Worm (Caenorhabditis elegans) whole organism, L4 larva: Measurements from ENCODE around the gene npp-24.
"Not testable (repeated sequence)": the region's sequence is repeated elsewhere in the genome, so short reads cannot be mapped to it uniquely, and the experiment has no call there.

Experiments
- D1046.2 ChIP-seq: fragments of 200-800 bp; sonication (Bioruptor generic); IDR thresholded peaks from 2 replicates; pipeline ENCODE4 v1.3.6; 2022; ENCODE audit warnings: missing genetic modification characterization, missing compliant biosample characterization
- F26F4.8 ChIP-seq: fragments of 200-800 bp; sonication (Bioruptor generic); conservative IDR thresholded peaks from 2 replicates; pipeline ENCODE4 v1.3.6; 2022; ENCODE audit warnings: missing genetic modification characterization, missing compliant biosample characterization
- F49E8.2 ChIP-seq: sonication (generic microtip); optimal IDR thresholded peaks from 2 replicates; lab custom pipeline; 2016; ENCODE audit warnings: missing compliant biosample characterization, mild to moderate bottlenecking, missing genetic modification characterization, borderline replicate concordance
- T20F7.1 ChIP-seq: fragments of 200-800 bp; sonication (Bioruptor generic); optimal IDR thresholded peaks from 2 replicates; lab custom pipeline; 2018; ENCODE audit warnings: mild to moderate bottlenecking, missing genetic modification characterization, missing compliant biosample characterization
- Y48G9A.11 ChIP-seq: fragments of 200-800 bp; sonication (Bioruptor generic); IDR thresholded peaks from 2 replicates; pipeline ENCODE4 v1.3.6; 2022; ENCODE audit warnings: missing genetic modification reagents, missing genetic modification characterization, missing compliant biosample characterization
- ZK337.2 ChIP-seq: fragments of 200-800 bp; sonication (Bioruptor generic); IDR thresholded peaks from 2 replicates; pipeline ENCODE4 v1.3.6; 2022; ENCODE audit warnings: missing genetic modification reagents, missing genetic modification characterization, missing compliant biosample characterization
- aly-2 ChIP-seq: sonication (generic microtip); optimal IDR thresholded peaks from 2 replicates; lab custom pipeline; 2018; ENCODE audit warnings: missing biosample characterization, missing genetic modification characterization
- ceh-20 ChIP-seq: fragments of 200-800 bp; sonication (Bioruptor generic); IDR thresholded peaks from 2 replicates; pipeline ENCODE4 v1.3.6; 2022; ENCODE audit warnings: missing genetic modification reagents, missing genetic modification characterization, missing compliant biosample characterization
- ceh-28 ChIP-seq: fragments of 150-350 bp; optimal IDR thresholded peaks from 2 replicates; lab custom pipeline; 2014; ENCODE audit warnings: missing biosample characterization, missing genetic modification reagents, missing genetic modification characterization
- ceh-44 ChIP-seq: fragments of 200-800 bp; sonication (Bioruptor generic); IDR thresholded peaks from 2 replicates; pipeline ENCODE4 v1.3.6; 2022; ENCODE audit warnings: missing genetic modification reagents, missing genetic modification characterization, missing compliant biosample characterization
- ceh-82 ChIP-seq: sonication (generic microtip); optimal IDR thresholded peaks from 2 replicates; lab custom pipeline; 2017; ENCODE audit warnings: missing biosample characterization, missing genetic modification characterization
- daf-16 ChIP-seq, 3 experiments: sonication (generic microtip); optimal IDR thresholded peaks; 2 replicates each; lab custom pipeline; 2016 to 2017; ENCODE audit warnings: missing genetic modification characterization in 3 of 3, missing genetic modification reagents in 3 of 3, mild to moderate bottlenecking in 2 of 3, missing compliant biosample characterization in 2 of 3, missing biosample characterization in 1 of 3, moderate library complexity in 1 of 3
- daf-19 ChIP-seq: fragments of 200-800 bp; sonication (Bioruptor generic); conservative IDR thresholded peaks from 2 replicates; pipeline ENCODE4 v1.3.6; 2022; ENCODE audit warnings: missing genetic modification characterization, missing compliant biosample characterization
- daf-8 ChIP-seq: fragments of 200-800 bp; sonication (Bioruptor generic); IDR thresholded peaks from 2 replicates; pipeline ENCODE4 v1.3.6; 2022; ENCODE audit warnings: missing genetic modification characterization, missing compliant biosample characterization
- gei-8 ChIP-seq: fragments of 200-800 bp; sonication (Bioruptor generic); optimal IDR thresholded peaks from 2 replicates; lab custom pipeline; 2018; ENCODE audit warnings: mild to moderate bottlenecking, missing genetic modification characterization, missing compliant biosample characterization
- hif-1 ChIP-seq, 2 experiments: sonication (generic microtip); optimal IDR thresholded peaks; 2 replicates each; lab custom pipeline; 2016 to 2017; ENCODE audit warnings: missing compliant biosample characterization in 2 of 2, missing genetic modification characterization in 2 of 2, missing genetic modification reagents in 2 of 2, missing genotype in 2 of 2, mild to moderate bottlenecking in 1 of 2
- hlh-30 ChIP-seq: sonication (generic microtip); optimal IDR thresholded peaks from 2 replicates; lab custom pipeline; 2017; ENCODE audit warnings: antibody characterized with exemption, mild to moderate bottlenecking, missing genetic modification characterization, missing compliant biosample characterization; ENCODE audit not compliant: insufficient read depth
- lin-1 ChIP-seq: fragments of 200-800 bp; sonication (Bioruptor generic); IDR thresholded peaks from 2 replicates; pipeline ENCODE4 v1.3.6; 2022; ENCODE audit warnings: missing genetic modification reagents, missing genetic modification characterization, missing compliant biosample characterization
- lin-39 ChIP-seq: fragments of 150-350 bp; optimal IDR thresholded peaks from 2 replicates; lab custom pipeline; 2014; ENCODE audit warnings: missing biosample characterization, missing genetic modification reagents, missing genetic modification characterization
- lir-3 ChIP-seq: sonication (generic microtip); optimal IDR thresholded peaks from 2 replicates; lab custom pipeline; 2016; ENCODE audit warnings: mild to moderate bottlenecking, missing genetic modification characterization, missing compliant biosample characterization
- lsy-2 ChIP-seq, 2 experiments: fragments of 150-350 bp in 1 of 2; sonication (generic microtip) in 1 of 2; optimal IDR thresholded peaks; 2 replicates each; lab custom pipeline; 2014 to 2017; ENCODE audit warnings: missing biosample characterization in 2 of 2, missing genetic modification characterization in 2 of 2
- madf-9 ChIP-seq: fragments of 200-800 bp; sonication (Bioruptor generic); conservative IDR thresholded peaks from 2 replicates; pipeline ENCODE4 v1.3.6; 2022; ENCODE audit warnings: missing genetic modification reagents, missing genetic modification characterization, missing compliant biosample characterization
- mdt-29 ChIP-seq: fragments of 200-800 bp; sonication (Bioruptor generic); IDR thresholded peaks from 2 replicates; pipeline ENCODE4 v1.3.6; 2022; ENCODE audit warnings: missing genetic modification reagents, missing genetic modification characterization, missing compliant biosample characterization
- mep-1 ChIP-seq: fragments of 150-350 bp; sonication (generic microtip); optimal IDR thresholded peaks from 3 replicates; lab custom pipeline; 2014; ENCODE audit warnings: missing biosample characterization, missing genetic modification characterization
- mxl-3 ChIP-seq: fragments of 200-800 bp; sonication (Bioruptor generic); optimal IDR thresholded peaks from 2 replicates; lab custom pipeline; 2018; ENCODE audit warnings: mild to moderate bottlenecking, missing genetic modification characterization, missing compliant biosample characterization
- nhr-11 ChIP-seq: fragments of 150-350 bp; optimal IDR thresholded peaks from 2 replicates; lab custom pipeline; 2014; ENCODE audit warnings: missing biosample characterization, missing genetic modification characterization
- nhr-111 ChIP-seq: fragments of 200-800 bp; sonication (Bioruptor generic); optimal IDR thresholded peaks from 2 replicates; lab custom pipeline; 2018; ENCODE audit warnings: mild to moderate bottlenecking, missing genetic modification characterization, missing compliant biosample characterization
- nhr-41 ChIP-seq: fragments of 200-800 bp; sonication (Bioruptor generic); IDR thresholded peaks from 2 replicates; pipeline ENCODE4 v1.3.6; 2022; ENCODE audit warnings: missing genetic modification reagents, missing genetic modification characterization, missing compliant biosample characterization
- nhr-6 ChIP-seq: fragments of 150-350 bp; optimal IDR thresholded peaks from 2 replicates; lab custom pipeline; 2014; ENCODE audit warnings: missing biosample characterization, missing genetic modification characterization
- php-3 ChIP-seq: fragments of 200-800 bp; sonication (Bioruptor generic); IDR thresholded peaks from 2 replicates; pipeline ENCODE4 v1.3.6; 2022; ENCODE audit warnings: missing genetic modification reagents, missing genetic modification characterization, missing compliant biosample characterization
- pqm-1 ChIP-seq: sonication (generic microtip); optimal IDR thresholded peaks from 2 replicates; lab custom pipeline; 2017; ENCODE audit warnings: missing biosample characterization, missing genetic modification characterization
- spr-1 ChIP-seq: sonication (generic microtip); optimal IDR thresholded peaks from 2 replicates; lab custom pipeline; 2016; ENCODE audit warnings: mild to moderate bottlenecking, missing genetic modification characterization, missing compliant biosample characterization
- spr-3 ChIP-seq: fragments of 200-800 bp; sonication (Bioruptor generic); optimal IDR thresholded peaks from 2 replicates; lab custom pipeline; 2018; ENCODE audit warnings: mild to moderate bottlenecking, missing genetic modification characterization, missing compliant biosample characterization
- tag-97 ChIP-seq: fragments of 200-800 bp; sonication (Bioruptor generic); IDR thresholded peaks from 2 replicates; pipeline ENCODE4 v1.3.6; 2022; ENCODE audit warnings: missing genetic modification characterization, missing compliant biosample characterization
- tra-1 ChIP-seq: fragments of 200-800 bp; sonication (Bioruptor generic); IDR thresholded peaks from 2 replicates; pipeline ENCODE4 v1.3.6; 2022; ENCODE audit warnings: missing genetic modification reagents, missing genetic modification characterization, missing compliant biosample characterization
- zfp-3 ChIP-seq: fragments of 200-800 bp; sonication (Bioruptor generic); conservative IDR thresholded peaks from 2 replicates; pipeline ENCODE4 v1.3.6; 2022; ENCODE audit warnings: missing genetic modification reagents, missing genetic modification characterization, missing compliant biosample characterization
- zip-2 ChIP-seq: fragments of 150-350 bp; optimal IDR thresholded peaks from 2 replicates; lab custom pipeline; 2014; ENCODE audit warnings: missing biosample characterization, missing genetic modification characterization
- ztf-7 ChIP-seq: fragments of 150-350 bp; optimal IDR thresholded peaks from 2 replicates; lab custom pipeline; 2014; ENCODE audit warnings: missing biosample characterization, missing genetic modification characterization

npp-24 gene

DNA sequence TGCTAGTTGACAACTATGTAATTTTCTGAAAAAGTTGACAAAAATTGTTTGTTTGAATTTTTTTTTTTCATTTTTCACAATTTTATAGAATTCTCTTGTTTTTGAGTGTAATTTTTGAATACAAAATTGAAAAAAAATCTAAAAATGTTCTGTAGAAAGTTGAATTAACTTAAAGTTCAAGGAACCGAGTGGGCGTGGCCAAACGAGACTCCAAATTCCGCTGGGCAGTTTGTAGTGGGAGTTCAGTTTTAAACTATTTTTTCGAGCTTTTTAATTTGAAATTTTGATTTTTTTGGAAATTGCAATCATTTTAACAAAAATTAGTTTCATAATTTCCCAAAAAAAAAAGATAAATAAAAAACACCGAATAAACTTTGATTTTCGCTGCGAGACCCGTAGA, 31.4 kb downstream of the npp-24 start:
- TF ChIP-seq daf-8 (GFP tag; lab: Robert Waterston, UW) (no peak), ZK337.2 (no peak), spr-1 (peak; percentile 65), madf-9 (GFP tag; lab: Robert Waterston, UW) (no peak), lsy-2 (tag; optimal IDR thresholded peaks at IDR 0.05; lab: Kevin White, UChicago) (no peak), T20F7.1 (peak; percentile 61), mdt-29 (no peak)

DNA sequence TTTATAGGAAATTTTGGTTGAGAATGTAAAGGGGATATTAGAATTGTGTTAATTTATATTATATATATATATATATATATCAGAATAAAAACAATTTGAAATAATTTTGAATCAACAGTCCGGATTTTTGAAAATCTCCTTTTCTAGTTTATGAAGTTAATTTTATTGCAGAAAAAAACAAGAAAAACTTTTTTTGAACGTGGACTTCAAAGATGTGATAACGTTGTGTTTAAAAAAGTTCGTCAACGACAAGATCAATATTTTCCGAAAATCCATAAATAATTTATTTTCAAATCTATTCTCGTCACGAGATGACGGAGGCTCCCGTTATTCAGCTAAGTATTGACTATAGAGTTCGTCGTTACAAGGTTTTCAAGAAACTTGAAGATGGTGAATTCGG, 31.9 kb downstream of the npp-24 start, which contains the start of gene C17C3.11:
Gene C17C3.11, plus strand, starts transcription at position 301 of the 400 bp plus-strand sequence.
- TF ChIP-seq zfp-3 (GFP tag; lab: Robert Waterston, UW) (no peak), ceh-28 (tag; lab: Kevin White, UChicago) (no peak), ceh-44 (GFP tag; lab: Robert Waterston, UW) (no peak), nhr-11 (tag; lab: Kevin White, UChicago) (no peak), spr-3 (GFP tag; lab: Kevin White, UChicago) (no peak), ceh-20 (GFP tag; lab: Robert Waterston, UW) (no peak), php-3 (GFP tag; lab: Robert Waterston, UW) (no peak), F49E8.2 (tag; lab: Kevin White, UChicago) (no peak), mep-1 (no peak), lir-3 (no peak), Y48G9A.11 (GFP tag; lab: Robert Waterston, UW) (no peak), daf-8 (GFP tag; lab: Robert Waterston, UW) (no peak), lin-39 (tag; lab: Kevin White, UChicago) (no peak), nhr-41 (GFP tag; lab: Robert Waterston, UW) (no peak), daf-19 (GFP tag; lab: Robert Waterston, UW) (no peak)
- TF ChIP-seq, all 104 proteins: peak for 0

- TF ChIP-seq tag-97; mxl-3; madf-9 (GFP tag; lab: Robert Waterston, UW): not testable (repeated sequence)
- TF ChIP-seq, all 104 proteins: peak for 0; not testable (repeated sequence) for 104
These were observed 34.4 kb downstream of the npp-24 start, which contains the start of gene hlh-27 for ce11 chrII:5540113-5540512. Gene hlh-27 (minus strand): TSS chrII:5540213.

ce11 chrII:5541685-5542084, 36.0 kb downstream of the npp-24 start, which contains the start of gene C17C3.24:
Gene C17C3.24 (minus strand): TSS chrII:5541785.
- TF ChIP-seq pqm-1 = no peak
- TF ChIP-seq gei-8 (GFP tag; lab: Kevin White, UChicago) = no peak
- no peak for TF ChIP-seq ztf-7 (tag; lab: Kevin White, UChicago)
- TF ChIP-seq lir-3 = no peak
- no peak for TF ChIP-seq F49E8.2 (tag; lab: Kevin White, UChicago)
- no peak for TF ChIP-seq nhr-111
- TF ChIP-seq ceh-20 (GFP tag; lab: Robert Waterston, UW) = no peak
- no peak for TF ChIP-seq hlh-30 (tag; lab: Kevin White, UChicago)
- no peak for TF ChIP-seq nhr-6 (tag; lab: Kevin White, UChicago)
- no peak for TF ChIP-seq zip-2
- TF ChIP-seq lin-1 (GFP tag; lab: Robert Waterston, UW) = no peak
- TF ChIP-seq D1046.2 (GFP tag; lab: Robert Waterston, UW) = no peak
- TF ChIP-seq ceh-82 = no peak
- no peak for TF ChIP-seq hif-1 (tag; optimal IDR thresholded peaks at IDR 0.05; lab: Kevin White, UChicago)
- no peak for TF ChIP-seq F26F4.8
- no peak for TF ChIP-seq daf-19 (GFP tag; lab: Robert Waterston, UW)
- TF ChIP-seq tra-1 (GFP tag; lab: Robert Waterston, UW) = no peak
- no peak for TF ChIP-seq aly-2 (tag; lab: Kevin White, UChicago)
- TF ChIP-seq tag-97 = no peak
- no peak for TF ChIP-seq daf-16 (GFP tag; optimal IDR thresholded peaks at IDR 0.05; lab: Kevin White, UChicago)
- no peak for TF ChIP-seq daf-16 (tag; optimal IDR thresholded peaks at IDR 0.05; lab: Kevin White, UChicago)
- TF ChIP-seq, all 104 proteins: peak for 0
